Worm (Caenorhabditis elegans) whole organism, early embryonic: ENCODE measurements around the gene T16G12.7.

ENCODE experiments used
- B0310.2 ChIP-seq: sonication (generic microtip); optimal IDR thresholded peaks from 2 replicates; lab custom pipeline; 2016; ENCODE audit warnings: mild to moderate bottlenecking, missing genetic modification characterization, missing compliant biosample characterization
- F13C5.2 ChIP-seq: sonication (generic microtip); optimal IDR thresholded peaks from 2 replicates; lab custom pipeline; 2017; ENCODE audit warnings: mild to moderate bottlenecking, missing genetic modification characterization, inconsistent platforms, missing compliant biosample characterization
- aly-1 ChIP-seq: sonication (generic microtip); optimal IDR thresholded peaks from 2 replicates; lab custom pipeline; 2016; ENCODE audit warnings: missing genetic modification characterization, missing compliant biosample characterization
- ama-1 ChIP-seq: fragments of 150-350 bp; optimal IDR thresholded peaks from 2 replicates; lab custom pipeline; 2014
- ceh-13 ChIP-seq: fragments of 200-800 bp; sonication (Bioruptor generic); optimal IDR thresholded peaks from 2 replicates; lab custom pipeline; 2018; ENCODE audit warnings: mild to moderate bottlenecking, missing genetic modification characterization, missing compliant biosample characterization
- ceh-36 ChIP-seq: sonication (generic microtip); optimal IDR thresholded peaks from 2 replicates; lab custom pipeline; 2016; ENCODE audit warnings: missing genetic modification characterization, inconsistent platforms, missing compliant biosample characterization
- ets-7 ChIP-seq: sonication (generic microtip); optimal IDR thresholded peaks from 2 replicates; lab custom pipeline; 2016; ENCODE audit warnings: missing genotype, missing genetic modification characterization, missing compliant biosample characterization
- flt-1 ChIP-seq: fragments of 200-800 bp; sonication (Bioruptor generic); IDR thresholded peaks from 2 replicates; pipeline ENCODE4 v1.3.6; 2022; ENCODE audit warnings: missing genetic modification characterization, missing compliant biosample characterization
- hmbx-1 ChIP-seq: sonication (generic microtip); optimal IDR thresholded peaks from 2 replicates; lab custom pipeline; 2016; ENCODE audit warnings: mild to moderate bottlenecking, missing genetic modification characterization, missing compliant biosample characterization
- hmg-4 ChIP-seq: fragments of 200-800 bp; sonication (Bioruptor generic); optimal IDR thresholded peaks from 2 replicates; lab custom pipeline; 2018; ENCODE audit warnings: mild to moderate bottlenecking, missing genetic modification characterization, missing compliant biosample characterization
- hnd-1 ChIP-seq: sonication (generic microtip); optimal IDR thresholded peaks from 2 replicates; lab custom pipeline; 2016; ENCODE audit warnings: missing genetic modification characterization, missing compliant biosample characterization
- pes-1 ChIP-seq: fragments of 200-800 bp; sonication (Bioruptor generic); IDR thresholded peaks from 2 replicates; pipeline ENCODE4 v1.3.6; 2022; ENCODE audit warnings: missing genetic modification reagents, missing genetic modification characterization, missing compliant biosample characterization
- scrt-1 ChIP-seq: fragments of 200-800 bp; sonication (Bioruptor generic); IDR thresholded peaks from 2 replicates; pipeline ENCODE4 v1.3.6; 2022; ENCODE audit warnings: missing genetic modification characterization, missing compliant biosample characterization
- sea-1 ChIP-seq: fragments of 200-800 bp; sonication (Bioruptor generic); conservative IDR thresholded peaks from 2 replicates; pipeline ENCODE4 v1.3.6; 2022; ENCODE audit warnings: missing genetic modification characterization, missing compliant biosample characterization
- tbx-11 ChIP-seq: fragments of 200-800 bp; sonication (Bioruptor generic); IDR thresholded peaks from 2 replicates; pipeline ENCODE4 v1.3.6; 2022; ENCODE audit warnings: missing genetic modification characterization, missing compliant biosample characterization
- tbx-37 ChIP-seq: fragments of 200-800 bp; sonication (Bioruptor generic); conservative IDR thresholded peaks from 2 replicates; pipeline ENCODE4 v1.3.6; 2022; ENCODE audit warnings: missing genetic modification reagents, missing genetic modification characterization, missing compliant biosample characterization
- tra-4 ChIP-seq: sonication (generic microtip); optimal IDR thresholded peaks from 2 replicates; lab custom pipeline; 2017; ENCODE audit warnings: missing genetic modification characterization, missing compliant biosample characterization

Gene T16G12.7

ce11 chrIII:10040013-10040412 is at the start of gene T16G12.7:
T16G12.7 (minus strand) TSS chrIII:10040113.
- TF ChIP-seq aly-1 (tag; lab: Kevin White, UChicago) (no peak), ama-1 (no peak), B0310.2 (tag; lab: Kevin White, UChicago) (no peak), ets-7 (tag; lab: Kevin White, UChicago) (no peak), tra-4 (tag; lab: Kevin White, UChicago) (no peak), flt-1 (no peak), hmg-4 (GFP tag; lab: Kevin White, UChicago) (no peak), ceh-36 (no peak), ceh-13 (GFP tag; lab: Kevin White, UChicago) (no peak), pes-1 (GFP tag; lab: Robert Waterston, UW) (no peak), tbx-37 (GFP tag; lab: Robert Waterston, UW) (no peak), sea-1 (no peak), scrt-1 (GFP tag; lab: Robert Waterston, UW) (no peak), F13C5.2 (tag; lab: Kevin White, UChicago) (no peak), hmbx-1 (tag; lab: Kevin White, UChicago) (no peak)

DNA sequence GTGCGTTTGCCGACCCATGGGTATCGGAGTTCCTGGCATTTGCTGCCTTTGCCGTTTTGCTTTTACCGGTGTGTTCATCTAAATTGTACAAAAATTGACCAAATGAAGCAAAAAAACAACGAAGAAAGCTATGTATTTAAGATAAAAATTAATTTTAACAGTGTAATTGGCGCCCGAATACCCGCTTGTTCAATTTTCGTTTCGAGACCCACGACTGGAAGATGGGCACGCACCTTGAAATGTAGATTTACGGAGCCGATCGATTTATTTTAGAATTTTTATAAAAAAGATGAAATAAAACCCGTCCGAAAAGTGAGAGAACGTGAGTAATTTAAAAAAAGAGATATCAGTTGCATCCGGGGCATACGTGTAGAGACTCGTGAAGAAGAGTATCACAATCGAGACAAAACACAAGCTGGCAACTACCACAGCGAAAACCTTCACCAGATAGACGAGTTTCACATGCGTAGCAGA is 48.6 kb upstream of the T16G12.7 start, which contains the start of gene hal-2:
Gene hal-2 (minus strand): TSS at position 424 of the 474 bp plus-strand sequence.
- TF ChIP-seq scrt-1 (GFP tag; lab: Robert Waterston, UW) = no peak
- no peak for TF ChIP-seq flt-1
- no peak for TF ChIP-seq sea-1
- TF ChIP-seq tra-4 (tag; lab: Kevin White, UChicago) = no peak
- TF ChIP-seq ets-7 (tag; lab: Kevin White, UChicago) = no peak
- no peak for TF ChIP-seq ama-1
- TF ChIP-seq hmbx-1 (tag; lab: Kevin White, UChicago) = no peak
- no peak for TF ChIP-seq hmg-4 (GFP tag; lab: Kevin White, UChicago)
- TF ChIP-seq hnd-1 (tag; lab: Kevin White, UChicago) = no peak
- no peak for TF ChIP-seq aly-1 (tag; lab: Kevin White, UChicago)
- no peak for TF ChIP-seq B0310.2 (tag; lab: Kevin White, UChicago)
- no peak for TF ChIP-seq tbx-37 (GFP tag; lab: Robert Waterston, UW)
- TF ChIP-seq ceh-13 (GFP tag; lab: Kevin White, UChicago) = no peak
- no peak for TF ChIP-seq tbx-11 (GFP tag; lab: Robert Waterston, UW)
- TF ChIP-seq F13C5.2 (tag; lab: Kevin White, UChicago) = no peak
- no peak for TF ChIP-seq ceh-36
- TF ChIP-seq pes-1 (GFP tag; lab: Robert Waterston, UW) = no peak

DNA sequence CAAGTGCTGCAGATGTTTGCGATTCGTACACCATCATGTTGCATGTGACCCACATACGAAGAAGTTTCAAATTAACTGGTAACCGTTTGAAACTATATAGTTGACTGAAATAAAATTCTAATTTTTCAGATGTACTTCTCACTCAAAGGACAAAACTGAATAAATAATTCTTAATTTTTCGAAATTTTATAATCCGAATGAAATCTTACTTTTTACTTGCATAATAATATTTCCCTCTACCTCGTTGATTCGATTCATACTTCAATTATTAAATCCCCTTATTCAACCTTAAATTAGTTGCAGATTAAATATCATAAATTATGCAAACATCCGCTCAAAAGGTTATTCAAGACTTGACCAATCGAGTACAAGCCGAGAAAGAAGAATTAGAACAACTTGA is 46.1 kb upstream of the T16G12.7 start, which contains the start of gene T16H12.2:
Gene T16H12.2 (plus strand): TSS at position 301 of the 400 bp plus-strand sequence.
- no peak for TF ChIP-seq sea-1
- no peak for TF ChIP-seq hmg-4 (GFP tag; lab: Kevin White, UChicago)
- no peak for TF ChIP-seq hmbx-1 (tag; lab: Kevin White, UChicago)
- TF ChIP-seq ama-1 = no peak
- TF ChIP-seq tbx-11 (GFP tag; lab: Robert Waterston, UW) = no peak
- no peak for TF ChIP-seq F13C5.2 (tag; lab: Kevin White, UChicago)
- no peak for TF ChIP-seq pes-1 (GFP tag; lab: Robert Waterston, UW)
- TF ChIP-seq aly-1 (tag; lab: Kevin White, UChicago) = no peak
- no peak for TF ChIP-seq ets-7 (tag; lab: Kevin White, UChicago)
- TF ChIP-seq tbx-37 (GFP tag; lab: Robert Waterston, UW) = no peak
- TF ChIP-seq tra-4 (tag; lab: Kevin White, UChicago) = no peak
- TF ChIP-seq ceh-36 = no peak
- TF ChIP-seq ceh-13 (GFP tag; lab: Kevin White, UChicago) = no peak
- no peak for TF ChIP-seq scrt-1 (GFP tag; lab: Robert Waterston, UW)
- TF ChIP-seq flt-1 = no peak
- TF ChIP-seq hnd-1 (tag; lab: Kevin White, UChicago) = no peak

- TF ChIP-seq ets-7 (tag; lab: Kevin White, UChicago) (no peak), tbx-11 (GFP tag; lab: Robert Waterston, UW) (no peak), aly-1 (tag; lab: Kevin White, UChicago) (no peak), hmbx-1 (tag; lab: Kevin White, UChicago) (no peak), pes-1 (GFP tag; lab: Robert Waterston, UW) (no peak), flt-1 (no peak), B0310.2 (tag; lab: Kevin White, UChicago) (no peak), sea-1 (no peak), F13C5.2 (tag; lab: Kevin White, UChicago) (no peak), ama-1 (no peak), tra-4 (tag; lab: Kevin White, UChicago) (no peak), hnd-1 (tag; lab: Kevin White, UChicago) (no peak), ceh-13 (GFP tag; lab: Kevin White, UChicago) (no peak), scrt-1 (GFP tag; lab: Robert Waterston, UW) (no peak), ceh-36 (no peak), tbx-37 (GFP tag; lab: Robert Waterston, UW) (no peak), hmg-4 (GFP tag; lab: Kevin White, UChicago) (no peak)
These were observed 45.7 kb upstream of the T16G12.7 start for ce11 chrIII:10085574-10085973.

ce11 chrIII:10085103-10085502 is 45.2 kb upstream of the T16G12.7 start, which contains the start of gene T16H12.13:
T16H12.13 (plus strand) TSS chrIII:10085403.
- TF ChIP-seq hmbx-1 (tag; lab: Kevin White, UChicago) = no peak
- TF ChIP-seq flt-1 = no peak
- no peak for TF ChIP-seq tbx-37 (GFP tag; lab: Robert Waterston, UW)
- TF ChIP-seq ama-1 = no peak
- TF ChIP-seq ceh-36 = no peak
- no peak for TF ChIP-seq B0310.2 (tag; lab: Kevin White, UChicago)
- no peak for TF ChIP-seq aly-1 (tag; lab: Kevin White, UChicago)
- TF ChIP-seq tra-4 (tag; lab: Kevin White, UChicago) = no peak
- no peak for TF ChIP-seq ets-7 (tag; lab: Kevin White, UChicago)
- no peak for TF ChIP-seq hnd-1 (tag; lab: Kevin White, UChicago)
- TF ChIP-seq sea-1 = no peak
- TF ChIP-seq pes-1 (GFP tag; lab: Robert Waterston, UW) = no peak
- no peak for TF ChIP-seq scrt-1 (GFP tag; lab: Robert Waterston, UW)
- TF ChIP-seq ceh-13 (GFP tag; lab: Kevin White, UChicago) = no peak
- TF ChIP-seq F13C5.2 (tag; lab: Kevin White, UChicago) = no peak
- no peak for TF ChIP-seq tbx-11 (GFP tag; lab: Robert Waterston, UW)
- no peak for TF ChIP-seq hmg-4 (GFP tag; lab: Kevin White, UChicago)

DNA sequence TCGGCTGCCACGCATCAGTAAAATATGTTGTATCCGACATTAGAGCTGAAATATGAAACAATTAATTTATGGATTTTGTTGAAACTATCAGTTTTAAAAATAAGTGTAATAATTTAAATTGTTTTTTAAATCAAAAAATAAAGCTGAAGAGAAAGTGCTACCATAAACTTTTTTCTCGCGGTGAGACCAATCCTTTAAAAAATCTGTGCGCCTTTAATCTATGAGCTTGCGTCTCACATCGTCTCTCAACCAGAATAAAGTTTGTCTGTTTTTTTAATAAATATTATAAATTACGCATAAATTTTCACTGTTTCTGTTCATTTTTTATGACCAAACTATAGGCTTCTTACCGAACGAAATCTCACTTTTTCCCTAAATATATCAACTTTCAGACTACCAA is 43.3 kb upstream of the T16G12.7 start, which contains the start of gene T16H12.3:
Gene T16H12.3 (minus strand): TSS at position 51 of the 400 bp plus-strand sequence.
- no peak for TF ChIP-seq pes-1 (GFP tag; lab: Robert Waterston, UW)
- no peak for TF ChIP-seq aly-1 (tag; lab: Kevin White, UChicago)
- TF ChIP-seq scrt-1 (GFP tag; lab: Robert Waterston, UW) = no peak
- no peak for TF ChIP-seq ets-7 (tag; lab: Kevin White, UChicago)
- no peak for TF ChIP-seq hmg-4 (GFP tag; lab: Kevin White, UChicago)
- no peak for TF ChIP-seq ceh-36
- TF ChIP-seq ceh-13 (GFP tag; lab: Kevin White, UChicago) = no peak
- TF ChIP-seq F13C5.2 (tag; lab: Kevin White, UChicago) = no peak
- no peak for TF ChIP-seq flt-1
- no peak for TF ChIP-seq ama-1
- TF ChIP-seq hmbx-1 (tag; lab: Kevin White, UChicago) = no peak
- TF ChIP-seq tra-4 (tag; lab: Kevin White, UChicago) = no peak
- TF ChIP-seq tbx-37 (GFP tag; lab: Robert Waterston, UW) = no peak
- TF ChIP-seq tbx-11 (GFP tag; lab: Robert Waterston, UW) = no peak
- TF ChIP-seq hnd-1 (tag; lab: Kevin White, UChicago) = no peak
- no peak for TF ChIP-seq B0310.2 (tag; lab: Kevin White, UChicago)
- no peak for TF ChIP-seq sea-1
